Fruit fly (Drosophila melanogaster): ENCODE results near the gene Idh.

Idh gene

dm6 chr3L:8379161-8379560 is 18.5 kb upstream of the Idh start (continued):
- TF ChIP-seq zf30C (GFP tag; optimal IDR thresholded peaks at IDR 0.05) (no peak), CG6791 (GFP tag; IDR thresholded peaks at IDR 0.05; ENCODE audit: partially characterized antibody) (no peak), MTF-1 (GFP tag; optimal IDR thresholded peaks at IDR 0.05; ENCODE audit: borderline replicate concordance) (peak; percentile 34), CG14710 (tag; optimal IDR thresholded peaks at IDR 0.05) (peak; percentile 46), pita (GFP tag; optimal IDR thresholded peaks at IDR 0.05) (no peak), Gsc (GFP tag; IDR thresholded peaks at IDR 0.05) (no peak), CG8478 (optimal IDR thresholded peaks at IDR 0.05) (no peak), CG2712 (tag; optimal IDR thresholded peaks at IDR 0.05) (peak; percentile 8), ATbp (GFP tag; optimal IDR thresholded peaks at IDR 0.05) (peak; percentile 57), klu (GFP tag; IDR thresholded peaks at IDR 0.05) (no peak), H15 (GFP tag; IDR thresholded peaks at IDR 0.05) (no peak), btn (GFP tag; optimal IDR thresholded peaks at IDR 0.05) (no peak), kni (GFP tag; optimal IDR thresholded peaks at IDR 0.05) (peak; percentile 48), CG14667 (GFP tag; IDR thresholded peaks at IDR 0.05) (no peak), gsb (GFP tag; IDR thresholded peaks at IDR 0.05) (no peak), gsb-n (tag; optimal IDR thresholded peaks at IDR 0.05) (peak; percentile 59), CG3726 (GFP tag; IDR thresholded peaks at IDR 0.05) (no peak), lmd (GFP tag; IDR thresholded peaks at IDR 0.05) (no peak), Bdp1 (GFP tag; optimal IDR thresholded peaks at IDR 0.05) (no peak), bcd (GFP tag; optimal IDR thresholded peaks at IDR 0.05) (no peak), inv (GFP tag; IDR thresholded peaks at IDR 0.05; ENCODE audit: partially characterized antibody) (no peak), so (GFP tag; IDR thresholded peaks at IDR 0.05) (no peak), Asciz (GFP tag; optimal IDR thresholded peaks at IDR 0.05) (peak; percentile 7), D19B (GFP tag; optimal IDR thresholded peaks at IDR 0.05) (no peak), CG17385 (GFP tag; optimal IDR thresholded peaks at IDR 0.05) (no peak), CG4707 (GFP tag; optimal IDR thresholded peaks at IDR 0.05) (peak; percentile 21), CG12744 (GFP tag; optimal IDR thresholded peaks at IDR 0.05) (no peak), CG18011 (GFP tag; optimal IDR thresholded peaks at IDR 0.05) (no peak), Ravus (GFP tag; IDR thresholded peaks at IDR 0.05) (no peak), ap (GFP tag; IDR thresholded peaks at IDR 0.05) (no peak), sc (optimal IDR thresholded peaks at IDR 0.05) (no peak), sc (GFP tag; optimal IDR thresholded peaks at IDR 0.05) (no peak), vfl (GFP tag; optimal IDR thresholded peaks at IDR 0.05) (no peak), HLHmδ (GFP tag; optimal IDR thresholded peaks at IDR 0.05) (peak; percentile 55), Deaf1 (tag; optimal IDR thresholded peaks at IDR 0.05) (no peak), CG5180 (GFP tag; optimal IDR thresholded peaks at IDR 0.05) (no peak), ind (GFP tag; optimal IDR thresholded peaks at IDR 0.05) (no peak), CG6689 (GFP tag; IDR thresholded peaks at IDR 0.05) (no peak), hbn (GFP tag; IDR thresholded peaks at IDR 0.05; ENCODE audit: partially characterized antibody) (no peak), CG12219 (GFP tag; optimal IDR thresholded peaks at IDR 0.05) (no peak), Dref (GFP tag; IDR thresholded peaks at IDR 0.05) (no peak), CG8089 (GFP tag; optimal IDR thresholded peaks at IDR 0.05) (no peak), CG4854 (GFP tag; optimal IDR thresholded peaks at IDR 0.05) (no peak), Rx (GFP tag; IDR thresholded peaks at IDR 0.05) (no peak), knrl (GFP tag; IDR thresholded peaks at IDR 0.05; ENCODE audit: partially characterized antibody) (no peak), Hmr (GFP tag; optimal IDR thresholded peaks at IDR 0.05) (no peak), CG1602 (GFP tag; optimal IDR thresholded peaks at IDR 0.05) (no peak), CG2678 (tag; optimal IDR thresholded peaks at IDR 0.05) (no peak), CG10543 (GFP tag; optimal IDR thresholded peaks at IDR 0.05) (no peak), chif (GFP tag; optimal IDR thresholded peaks at IDR 0.05) (no peak), Taf1 (GFP tag; IDR thresholded peaks at IDR 0.05) (no peak), Myb (GFP tag; optimal IDR thresholded peaks at IDR 0.05) (no peak)

Measured in whole organism, embryonic.